Worm (Caenorhabditis elegans) whole organism, young adult: ENCODE data around the gene W05E10.5.

ENCODE experiments used
- B0035.1 ChIP-seq: sonication (generic microtip); optimal IDR thresholded peaks from 2 replicates; lab custom pipeline; 2016; ENCODE audit warnings: missing genetic modification characterization, mild to moderate bottlenecking, missing compliant biosample characterization, missing genotype, missing genetic modification reagents
- F49E8.2 ChIP-seq: sonication (generic microtip); optimal IDR thresholded peaks from 3 replicates; lab custom pipeline; 2017; ENCODE audit warnings: missing genetic modification characterization, mild to moderate bottlenecking, missing compliant biosample characterization, antibody characterized with exemption, moderate library complexity; ENCODE audit not compliant: insufficient read depth
- F57A8.1 ChIP-seq: fragments of 200-800 bp; sonication (Bioruptor generic); optimal IDR thresholded peaks from 2 replicates; lab custom pipeline; 2018; ENCODE audit warnings: mild to moderate bottlenecking, missing genetic modification characterization, moderate library complexity, missing compliant biosample characterization
- K12H6.12 ChIP-seq: fragments of 200-800 bp; sonication (Bioruptor generic); optimal IDR thresholded peaks from 2 replicates; lab custom pipeline; 2018; ENCODE audit warnings: mild to moderate bottlenecking, missing genetic modification characterization, missing compliant biosample characterization
- Y53G8AR.9 ChIP-seq: fragments of 200-800 bp; sonication (Bioruptor generic); conservative IDR thresholded peaks from 2 replicates; pipeline ENCODE4 v1.3.6; 2022; ENCODE audit warnings: missing genetic modification reagents, missing genetic modification characterization, missing compliant biosample characterization
- ZK185.1 ChIP-seq: sonication (generic microtip); optimal IDR thresholded peaks from 2 replicates; lab custom pipeline; 2016; ENCODE audit warnings: mild to moderate bottlenecking, missing genetic modification characterization, missing compliant biosample characterization; ENCODE audit not compliant: poor library complexity, severe bottlenecking
- atf-7 ChIP-seq: sonication (generic microtip); optimal IDR thresholded peaks from 2 replicates; lab custom pipeline; 2017; ENCODE audit warnings: mild to moderate bottlenecking, missing genetic modification characterization, missing compliant biosample characterization
- ccch-3 ChIP-seq: fragments of 200-800 bp; sonication (Bioruptor generic); optimal IDR thresholded peaks from 2 replicates; lab custom pipeline; 2018; ENCODE audit warnings: mild to moderate bottlenecking, missing genetic modification characterization, missing compliant biosample characterization
- cebp-2 ChIP-seq: fragments of 200-800 bp; sonication (Bioruptor generic); IDR thresholded peaks from 2 replicates; pipeline ENCODE4 v1.3.6; 2022; ENCODE audit warnings: missing genetic modification characterization, missing compliant biosample characterization
- ceh-100 ChIP-seq: fragments of 200-800 bp; sonication (Bioruptor generic); IDR thresholded peaks from 2 replicates; pipeline ENCODE4 v1.3.6; 2022; ENCODE audit warnings: missing genetic modification reagents, missing genetic modification characterization, missing compliant biosample characterization
- ceh-40 ChIP-seq: fragments of 200-800 bp; sonication (Bioruptor generic); IDR thresholded peaks from 2 replicates; pipeline ENCODE4 v1.3.6; 2022; ENCODE audit warnings: missing genetic modification characterization, missing compliant biosample characterization
- ceh-79 ChIP-seq: sonication (generic microtip); optimal IDR thresholded peaks from 2 replicates; lab custom pipeline; 2017; ENCODE audit warnings: mild to moderate bottlenecking, missing genetic modification characterization, missing compliant biosample characterization
- chd-7 ChIP-seq: sonication (generic microtip); optimal IDR thresholded peaks from 2 replicates; lab custom pipeline; 2016; ENCODE audit warnings: mild to moderate bottlenecking, missing genetic modification characterization, moderate library complexity, missing compliant biosample characterization
- die-1 ChIP-seq: sonication (generic microtip); optimal IDR thresholded peaks from 2 replicates; lab custom pipeline; 2016; ENCODE audit warnings: missing genotype, mild to moderate bottlenecking, missing genetic modification characterization, missing compliant biosample characterization
- dox-1 ChIP-seq: fragments of 200-800 bp; sonication (Bioruptor generic); IDR thresholded peaks from 2 replicates; pipeline ENCODE4 v1.3.6; 2022; ENCODE audit warnings: missing genetic modification reagents, missing genetic modification characterization, missing compliant biosample characterization
- efl-1 ChIP-seq: fragments of 150-350 bp; optimal IDR thresholded peaks from 2 replicates; lab custom pipeline; 2014; ENCODE audit warnings: missing biosample characterization, missing genetic modification reagents, missing genetic modification characterization
- ets-4 ChIP-seq: fragments of 200-800 bp; sonication (Bioruptor generic); optimal IDR thresholded peaks from 2 replicates; lab custom pipeline; 2018; ENCODE audit warnings: mild to moderate bottlenecking, missing genetic modification characterization, missing compliant biosample characterization
- him-1 ChIP-seq: sonication (generic microtip); optimal IDR thresholded peaks from 2 replicates; lab custom pipeline; 2016; ENCODE audit warnings: missing genotype, missing genetic modification reagents, missing genetic modification characterization, missing compliant biosample characterization
- hlh-12 ChIP-seq: sonication (generic microtip); optimal IDR thresholded peaks from 2 replicates; lab custom pipeline; 2016; ENCODE audit warnings: missing genetic modification characterization, missing compliant biosample characterization
- hrde-1 ChIP-seq: sonication (generic microtip); optimal IDR thresholded peaks from 2 replicates; lab custom pipeline; 2016; ENCODE audit warnings: missing genetic modification characterization, mild to moderate bottlenecking, missing compliant biosample characterization, moderate library complexity, missing genotype, missing genetic modification reagents, borderline replicate concordance
- lag-1 ChIP-seq: fragments of 200-800 bp; sonication (Bioruptor generic); IDR thresholded peaks from 2 replicates; pipeline ENCODE4 v1.3.6; 2022; ENCODE audit warnings: missing genetic modification reagents, missing genetic modification characterization, missing compliant biosample characterization
- let-607 ChIP-seq, 2 experiments: fragments of 200-800 bp in 1 of 2; sonication (Bioruptor generic) in 1 of 2; sonication (generic microtip) in 1 of 2; optimal IDR thresholded peaks; 2 replicates each; lab custom pipeline; 2016 to 2018; ENCODE audit warnings: mild to moderate bottlenecking in 2 of 2, missing compliant biosample characterization in 2 of 2, missing genetic modification characterization in 2 of 2, moderate library complexity in 2 of 2, missing genotype in 1 of 2
- lin-35 ChIP-seq, 3 experiments: fragments of 150-350 bp in 2 of 3; sonication (generic microtip) in 1 of 3; optimal IDR thresholded peaks; 2 replicates each; lab custom pipeline; 2014 to 2018; ENCODE audit warnings: missing biosample characterization in 3 of 3, missing genetic modification characterization in 3 of 3, missing genetic modification reagents in 3 of 3
- lin-54 ChIP-seq: fragments of 200-800 bp; sonication (Bioruptor generic); optimal IDR thresholded peaks from 2 replicates; lab custom pipeline; 2018; ENCODE audit warnings: mild to moderate bottlenecking, missing genetic modification characterization, missing compliant biosample characterization
- madf-3 ChIP-seq: fragments of 200-800 bp; sonication (Bioruptor generic); IDR thresholded peaks from 2 replicates; pipeline ENCODE4 v1.3.6; 2022; ENCODE audit warnings: missing genetic modification reagents, missing genetic modification characterization, missing compliant biosample characterization
- madf-6 ChIP-seq: fragments of 200-800 bp; sonication (Bioruptor generic); IDR thresholded peaks from 2 replicates; pipeline ENCODE4 v1.3.6; 2022; ENCODE audit warnings: missing genetic modification reagents, missing genetic modification characterization, missing compliant biosample characterization
- mel-28 ChIP-seq: sonication (generic microtip); optimal IDR thresholded peaks from 2 replicates; lab custom pipeline; 2016; ENCODE audit warnings: borderline replicate concordance, mild to moderate bottlenecking, missing genetic modification characterization, missing compliant biosample characterization
- mes-4 ChIP-seq: sonication (generic microtip); optimal IDR thresholded peaks from 2 replicates; lab custom pipeline; 2016; ENCODE audit warnings: missing genotype, missing genetic modification characterization, missing compliant biosample characterization
- nhr-120 ChIP-seq: fragments of 200-800 bp; sonication (Bioruptor generic); IDR thresholded peaks from 2 replicates; pipeline ENCODE4 v1.3.6; 2022; ENCODE audit warnings: missing genetic modification characterization, missing compliant biosample characterization
- nhr-27 ChIP-seq: fragments of 200-800 bp; sonication (Bioruptor generic); optimal IDR thresholded peaks from 2 replicates; lab custom pipeline; 2018; ENCODE audit warnings: mild to moderate bottlenecking, missing genetic modification characterization, moderate library complexity, missing compliant biosample characterization
- nhr-80 ChIP-seq: sonication (generic microtip); optimal IDR thresholded peaks from 2 replicates; lab custom pipeline; 2016; ENCODE audit warnings: missing genetic modification characterization, missing compliant biosample characterization
- pbrm-1 ChIP-seq: fragments of 200-800 bp; sonication (Bioruptor generic); IDR thresholded peaks from 2 replicates; pipeline ENCODE4 v1.3.6; 2022; ENCODE audit warnings: missing genetic modification reagents, missing genetic modification characterization, missing compliant biosample characterization
- sea-2 ChIP-seq: fragments of 200-800 bp; sonication (Bioruptor generic); IDR thresholded peaks from 2 replicates; pipeline ENCODE4 v1.3.6; 2022; ENCODE audit warnings: missing genetic modification characterization, missing compliant biosample characterization
- snpc-3.4 ChIP-seq: sonication (generic microtip); optimal IDR thresholded peaks from 2 replicates; lab custom pipeline; 2017; ENCODE audit warnings: missing genetic modification characterization, mild to moderate bottlenecking, missing compliant biosample characterization, antibody characterized with exemption, moderate library complexity, missing genotype, missing genetic modification reagents
- unc-62 ChIP-seq: fragments of 150-350 bp; optimal IDR thresholded peaks from 2 replicates; lab custom pipeline; 2014; ENCODE audit warnings: missing biosample characterization, missing genetic modification reagents, missing genetic modification characterization

Gene W05E10.5

ce11 chrV:11660566-11660965 is 34.9 kb downstream of the W05E10.5 start (continued):
- TF ChIP-seq hrde-1 (tag; lab: Kevin White, UChicago), result no peak

- TF ChIP-seq snpc-3.4, result no peak
- no peak for TF ChIP-seq B0035.1 (tag; lab: Kevin White, UChicago)
- TF ChIP-seq sea-2 (GFP tag; lab: Robert Waterston, UW), result no peak
- no peak for TF ChIP-seq hlh-12 (tag; lab: Kevin White, UChicago)
- no peak for TF ChIP-seq unc-62
- TF ChIP-seq madf-6, result no peak
- no peak for TF ChIP-seq nhr-120 (GFP tag; lab: Robert Waterston, UW)
- TF ChIP-seq F57A8.1 (GFP tag; lab: Kevin White, UChicago), result no peak
- no peak for TF ChIP-seq him-1 (tag; lab: Kevin White, UChicago)
- TF ChIP-seq chd-7, result no peak
- no peak for TF ChIP-seq cebp-2 (GFP tag; lab: Robert Waterston, UW)
- TF ChIP-seq lin-35 (GFP tag; optimal IDR thresholded peaks at IDR 0.05; lab: Kevin White, UChicago), result no peak
- TF ChIP-seq efl-1 (GFP tag; lab: Kevin White, UChicago), result no peak
- no peak for TF ChIP-seq mel-28
- TF ChIP-seq madf-3, result no peak
- TF ChIP-seq mes-4 (tag; lab: Kevin White, UChicago), result no peak
- TF ChIP-seq F49E8.2 (tag; lab: Kevin White, UChicago), result no peak
- TF ChIP-seq, all 124 proteins: peak for 0
Measured at ce11 chrV:11656469-11656868, 39.0 kb downstream of the W05E10.5 start.

- TF ChIP-seq B0035.1 (tag; lab: Kevin White, UChicago), result no peak
- TF ChIP-seq ZK185.1 (tag; lab: Kevin White, UChicago), result no peak
- TF ChIP-seq K12H6.12 (tag; lab: Kevin White, UChicago), result no peak
- no peak for TF ChIP-seq dox-1 (GFP tag; lab: Robert Waterston, UW)
- no peak for TF ChIP-seq ceh-79
- TF ChIP-seq pbrm-1 (GFP tag; lab: Robert Waterston, UW), result no peak
- TF ChIP-seq lin-54, result no peak
- no peak for TF ChIP-seq die-1
- TF ChIP-seq hrde-1 (tag; lab: Kevin White, UChicago), result no peak
- no peak for TF ChIP-seq lag-1
- TF ChIP-seq ets-4 (GFP tag; lab: Kevin White, UChicago), result no peak
- TF ChIP-seq nhr-27 (tag; lab: Kevin White, UChicago), result no peak
- no peak for TF ChIP-seq nhr-120 (GFP tag; lab: Robert Waterston, UW)
Measured at ce11 chrV:11653095-11653494, 42.4 kb downstream of the W05E10.5 start.

ce11 chrV:11650720-11651119 is 44.8 kb downstream of the W05E10.5 start, which contains the start of gene zip-10:
Gene zip-10, minus strand, starts transcription at chrV:11650762.
- no peak for TF ChIP-seq F49E8.2 (tag; lab: Kevin White, UChicago)
- no peak for TF ChIP-seq Y53G8AR.9
- peak; percentile 77 for TF ChIP-seq atf-7 (tag; lab: Kevin White, UChicago)
- peak; percentile 39 to 59 for TF ChIP-seq let-607 (tag; optimal IDR thresholded peaks at IDR 0.05; lab: Kevin White, UChicago)
- no peak for TF ChIP-seq ccch-3 (GFP tag; lab: Kevin White, UChicago)
- no peak for TF ChIP-seq ceh-100 (GFP tag; lab: Robert Waterston, UW)
- TF ChIP-seq nhr-80, result peak; percentile 96
- no peak for TF ChIP-seq ceh-40 (GFP tag; lab: Robert Waterston, UW)
